Fruit fly (Drosophila melanogaster) S2 (cell line): ENCODE measurements around the gene CG17122.

Experiments
- CG8478 ChIP-seq: fragments of >200 bp; optimal IDR thresholded peaks from 2 replicates; lab custom pipeline; 2018
- CTCF ChIP-seq, 2 experiments: fragments of >200 bp; optimal IDR thresholded peaks; 2 replicates each; lab custom pipeline; 2018

CG17122 gene

DNA sequence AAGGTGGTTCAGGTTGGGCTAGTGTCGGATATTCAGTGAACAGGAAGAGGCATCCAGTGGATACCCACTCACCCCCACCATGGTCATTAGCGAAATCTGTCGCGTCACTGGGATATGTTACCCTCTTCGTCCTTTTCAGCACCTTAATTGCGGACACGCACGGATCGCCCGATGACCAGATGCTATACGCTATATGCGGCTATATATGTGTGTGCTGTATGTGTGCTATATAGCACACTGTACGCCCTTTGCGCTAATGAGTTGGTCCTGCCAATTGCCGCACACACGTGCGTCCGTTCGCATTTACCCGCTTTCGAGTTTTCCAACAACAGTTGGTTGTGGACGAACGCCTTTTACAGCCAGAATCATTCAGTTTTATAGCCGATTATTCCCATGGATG is 6.1 kb upstream of the CG17122 start:
- no peak for TF ChIP-seq CTCF (optimal IDR thresholded peaks at IDR 0.05; lab: Kevin White, UChicago)
- TF ChIP-seq CG8478 (lab: Kevin White, UChicago): no peak

- TF ChIP-seq CG8478 (lab: Kevin White, UChicago): no peak
- no peak for TF ChIP-seq CTCF (optimal IDR thresholded peaks at IDR 0.05; lab: Kevin White, UChicago)
These were observed 1.5 kb upstream of the CG17122 start for dm6 chr3L:20276615-20277014.

dm6 chr3L:20275886-20276285 is 751 bp upstream of the CG17122 start:
- TF ChIP-seq CG8478 (lab: Kevin White, UChicago) (no peak), CTCF (optimal IDR thresholded peaks at IDR 0.05; lab: Kevin White, UChicago) (no peak)

dm6 chr3L:20265514-20265913 is 9.6 kb downstream of the CG17122 start, which contains the start of gene CG32228:
CG32228 (plus strand) TSS chr3L:20265814.
- TF ChIP-seq CTCF (optimal IDR thresholded peaks at IDR 0.05; lab: Kevin White, UChicago): no peak
- no peak for TF ChIP-seq CG8478 (lab: Kevin White, UChicago)

- TF ChIP-seq CTCF (optimal IDR thresholded peaks at IDR 0.05; lab: Kevin White, UChicago) (no peak), CG8478 (lab: Kevin White, UChicago) (no peak)
These were observed 27.5 kb downstream of the CG17122 start, which contains the start of gene rdgC for dm6 chr3L:20247513-20248173. rdgC (plus strand) TSS chr3L:20248080.

- no peak for TF ChIP-seq CTCF (optimal IDR thresholded peaks at IDR 0.05; lab: Kevin White, UChicago)
- no peak for TF ChIP-seq CG8478 (lab: Kevin White, UChicago)
These were observed 32.9 kb downstream of the CG17122 start for dm6 chr3L:20241987-20242982.

DNA sequence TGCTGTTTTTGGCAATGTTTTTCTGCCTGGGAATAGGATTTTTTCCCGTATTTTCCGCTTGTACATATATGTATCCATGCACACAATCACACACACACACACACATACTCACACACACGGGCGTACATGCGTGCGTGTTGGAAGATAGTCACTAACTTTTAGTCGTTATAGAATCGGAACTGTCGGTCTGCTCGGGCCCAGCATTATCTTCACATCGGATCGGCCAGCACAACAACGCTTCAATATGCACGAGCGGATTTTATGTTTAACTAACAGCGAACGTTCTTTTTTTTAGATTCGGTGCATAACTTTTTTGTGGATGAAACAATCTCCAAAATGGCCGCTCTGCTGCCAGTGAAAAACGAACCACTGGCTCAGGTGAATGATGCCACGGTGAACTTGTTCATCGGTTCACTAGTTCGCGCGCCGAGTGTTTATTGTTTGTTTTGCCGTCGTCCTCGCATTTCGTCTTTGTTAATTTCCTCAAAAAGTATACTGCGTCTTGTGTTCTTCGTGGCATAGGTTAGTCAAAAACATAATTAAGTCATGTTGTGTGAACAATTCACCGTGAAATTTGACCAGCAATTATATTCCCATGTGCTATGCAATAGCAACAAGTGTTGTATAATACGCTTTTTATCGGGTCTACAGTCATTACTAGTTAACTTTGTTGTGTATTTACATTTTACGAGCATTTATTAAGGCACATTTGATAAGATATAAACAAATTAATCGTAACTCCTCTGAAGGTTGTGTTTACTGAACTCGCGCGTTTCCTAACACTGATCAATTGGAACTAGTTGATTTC is 33.8 kb downstream of the CG17122 start, which contains the start of the genes CG6951 and CG17233:
TSS of gene CG6951 (plus strand) at position 105 of the 808 bp plus-strand sequence.
TSS of gene CG17233 (minus strand) at position 741 of the 808 bp plus-strand sequence.
- TF ChIP-seq CG8478 (lab: Kevin White, UChicago) (no peak), CTCF (optimal IDR thresholded peaks at IDR 0.05; lab: Kevin White, UChicago) (no peak)

- TF ChIP-seq CTCF (optimal IDR thresholded peaks at IDR 0.05; lab: Kevin White, UChicago) (no peak), CG8478 (lab: Kevin White, UChicago) (no peak)
These were observed 34.4 kb downstream of the CG17122 start, which contains the start of gene Clc for dm6 chr3L:20240753-20241152. Clc (plus strand) TSS chr3L:20241053.

dm6 chr3L:20237167-20237566 is 38.0 kb downstream of the CG17122 start:
- no peak for TF ChIP-seq CTCF (optimal IDR thresholded peaks at IDR 0.05; lab: Kevin White, UChicago)
- no peak for TF ChIP-seq CG8478 (lab: Kevin White, UChicago)

dm6 chr3L:20231369-20231768 is 43.8 kb downstream of the CG17122 start, which contains the start of gene CG13813:
CG13813 (plus strand) TSS chr3L:20231669.
- TF ChIP-seq CG8478 (lab: Kevin White, UChicago) (no peak), CTCF (optimal IDR thresholded peaks at IDR 0.05; lab: Kevin White, UChicago) (no peak)

dm6 chr3L:20230178-20230775 is 44.9 kb downstream of the CG17122 start:
- TF ChIP-seq CG8478 (lab: Kevin White, UChicago) (no peak), CTCF (optimal IDR thresholded peaks at IDR 0.05; lab: Kevin White, UChicago) (no peak)

DNA sequence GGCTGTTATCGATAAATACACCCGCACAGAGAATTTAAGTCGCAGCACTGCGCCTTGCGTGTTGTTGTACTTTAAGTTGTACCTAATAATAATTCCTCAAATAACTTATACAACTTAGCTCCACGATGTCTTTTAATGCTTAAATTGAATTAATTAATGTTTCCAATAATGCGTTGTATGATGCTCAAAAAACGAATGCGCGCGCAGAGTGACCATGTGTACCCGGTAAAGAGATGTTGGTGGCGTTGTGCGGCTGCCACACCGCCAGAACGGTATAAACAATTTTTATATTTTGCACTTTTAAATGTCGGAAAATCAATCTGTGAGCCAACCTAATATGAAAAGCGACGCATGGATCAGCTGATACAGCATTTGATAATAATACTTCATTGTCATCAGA is 49.0 kb downstream of the CG17122 start:
- no peak for TF ChIP-seq CTCF (optimal IDR thresholded peaks at IDR 0.05; lab: Kevin White, UChicago)
- no peak for TF ChIP-seq CG8478 (lab: Kevin White, UChicago)

- no peak for TF ChIP-seq CTCF (optimal IDR thresholded peaks at IDR 0.05; lab: Kevin White, UChicago)
- no peak for TF ChIP-seq CG8478 (lab: Kevin White, UChicago)
These were observed 51.7 kb downstream of the CG17122 start, which contains the start of gene CG17147 for dm6 chr3L:20223398-20223951. CG17147 (plus strand) TSS chr3L:20223932.
